Worm (Caenorhabditis elegans) whole organism, L2 larva: ENCODE results near the gene tbce-1.

Experiments used
- ama-1 ChIP-seq: fragments of 150-350 bp; optimal IDR thresholded peaks from 2 replicates; lab custom pipeline; 2018; ENCODE audit warnings: inconsistent platforms
- elt-3 ChIP-seq: sonication (generic microtip); optimal IDR thresholded peaks from 2 replicates; lab custom pipeline; 2017; ENCODE audit warnings: missing biosample characterization, missing genetic modification characterization
- lin-39 ChIP-seq: fragments of 150-350 bp; optimal IDR thresholded peaks from 2 replicates; lab custom pipeline; 2014; ENCODE audit warnings: missing biosample characterization, missing genetic modification reagents, missing genetic modification characterization
- mdl-1 ChIP-seq, 2 experiments: fragments of 150-350 bp in 1 of 2; sonication (generic microtip) in 1 of 2; optimal IDR thresholded peaks; 2 replicates each; lab custom pipeline; 2017; ENCODE audit warnings: missing biosample characterization in 2 of 2, missing genetic modification characterization in 2 of 2
- nhr-10 ChIP-seq: sonication (generic microtip); optimal IDR thresholded peaks from 2 replicates; lab custom pipeline; 2017; ENCODE audit warnings: missing biosample characterization, missing genetic modification characterization
- nhr-11 ChIP-seq: fragments of 150-350 bp; optimal IDR thresholded peaks from 2 replicates; lab custom pipeline; 2014; ENCODE audit warnings: missing biosample characterization, missing genetic modification characterization
- sma-3 ChIP-seq: sonication (generic microtip); optimal IDR thresholded peaks from 2 replicates; lab custom pipeline; 2016; ENCODE audit warnings: missing genetic modification reagents, missing genetic modification characterization, missing compliant biosample characterization
- unc-39 ChIP-seq: fragments of 150-350 bp; optimal IDR thresholded peaks from 2 replicates; lab custom pipeline; 2014; ENCODE audit warnings: missing biosample characterization, missing genetic modification characterization
- ztf-11 ChIP-seq: sonication (generic microtip); optimal IDR thresholded peaks from 2 replicates; lab custom pipeline; 2017; ENCODE audit warnings: missing biosample characterization, missing genetic modification characterization
- ztf-4 ChIP-seq: fragments of 150-350 bp; optimal IDR thresholded peaks from 2 replicates; lab custom pipeline; 2014; ENCODE audit warnings: missing biosample characterization, missing genetic modification characterization

DNA sequence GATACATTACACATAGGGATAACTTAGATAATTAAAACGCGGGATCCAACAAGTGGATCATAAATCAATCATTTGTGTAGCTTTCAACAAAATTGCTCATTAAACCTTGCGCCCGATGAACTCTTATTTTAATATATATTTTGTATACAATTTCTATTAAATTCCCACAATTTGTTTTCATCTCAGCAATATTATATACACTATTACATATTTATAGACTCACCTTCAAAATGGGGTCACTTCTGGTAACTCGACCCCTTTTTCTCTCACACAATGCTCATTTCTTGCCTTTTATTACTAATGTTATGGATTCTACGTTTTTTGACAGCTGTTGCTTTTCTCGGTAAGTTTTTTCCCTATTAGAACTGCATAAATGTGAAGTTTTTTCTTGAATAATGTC is 45.1 kb downstream of the tbce-1 start, which contains the start of gene lgc-6:
- TF ChIP-seq unc-39 (tag; lab: Kevin White, UChicago) (no peak), ztf-11 (tag; lab: Kevin White, UChicago) (no peak), sma-3 (GFP tag; lab: Kevin White, UChicago) (no peak), lin-39 (tag; lab: Kevin White, UChicago) (no peak), mdl-1 (tag; optimal IDR thresholded peaks at IDR 0.05; lab: Kevin White, UChicago) (no peak), nhr-10 (tag; lab: Kevin White, UChicago) (no peak), elt-3 (tag; lab: Kevin White, UChicago) (no peak), ztf-4 (no peak), ama-1 (lab: Kevin White, UChicago) (no peak), nhr-11 (tag; lab: Kevin White, UChicago) (no peak)
